Fruit fly (Drosophila melanogaster) whole organism, embryonic: Measurements from ENCODE around the gene CG3224.

Source experiments
- B-H1 ChIP-seq: fragments of 200-800 bp; sonication (Bioruptor generic); IDR thresholded peaks from 3 replicates; pipeline ENCODE4 v1.3.6; 2022; ENCODE audit warnings: missing biosample characterization, missing genetic modification characterization
- BEAF-32 ChIP-seq: fragments of 200-800 bp; sonication (Bioruptor generic); optimal IDR thresholded peaks from 3 replicates; lab custom pipeline; 2017; ENCODE audit warnings: missing biosample characterization, missing genetic modification characterization, mild to moderate bottlenecking, moderate library complexity, missing genetic modification reagents
- Bdp1 ChIP-seq: fragments of 200-800 bp; sonication (Bioruptor generic); optimal IDR thresholded peaks from 3 replicates; lab custom pipeline; 2016; ENCODE audit warnings: missing biosample characterization, missing genetic modification characterization
- CG11504 ChIP-seq: fragments of 200-800 bp; sonication (Bioruptor generic); optimal IDR thresholded peaks from 3 replicates; lab custom pipeline; 2019; ENCODE audit warnings: missing biosample characterization, mild to moderate bottlenecking, missing genetic modification characterization, moderate library complexity
- CG12391 ChIP-seq: fragments of 200-800 bp; sonication (Bioruptor generic); optimal IDR thresholded peaks from 3 replicates; lab custom pipeline; 2018; ENCODE audit warnings: missing biosample characterization, mild to moderate bottlenecking, missing genetic modification characterization, moderate library complexity
- CG12744 ChIP-seq: fragments of 200-800 bp; sonication (Bioruptor generic); optimal IDR thresholded peaks from 2 replicates; lab custom pipeline; 2016; ENCODE audit warnings: missing biosample characterization, missing genetic modification characterization
- CG12942 ChIP-seq: fragments of 200-800 bp; sonication (Bioruptor generic); optimal IDR thresholded peaks from 3 replicates; lab custom pipeline; 2016; ENCODE audit warnings: missing biosample characterization, missing genetic modification characterization
- CG14710 ChIP-seq: fragments of 200-800 bp; sonication (Bioruptor generic); optimal IDR thresholded peaks from 3 replicates; lab custom pipeline; 2019; ENCODE audit warnings: missing biosample characterization, mild to moderate bottlenecking, missing genetic modification characterization, moderate library complexity
- CG15696 ChIP-seq: fragments of 200-800 bp; sonication (Bioruptor generic); optimal IDR thresholded peaks from 2 replicates; lab custom pipeline; 2019; ENCODE audit warnings: missing biosample characterization, mild to moderate bottlenecking, missing genetic modification characterization, moderate library complexity
- CG17802 ChIP-seq: fragments of 200-800 bp; sonication (Bioruptor generic); optimal IDR thresholded peaks from 2 replicates; lab custom pipeline; 2018; ENCODE audit warnings: missing biosample characterization, mild to moderate bottlenecking, missing genetic modification characterization, moderate library complexity
- CG1792 ChIP-seq: fragments of 200-800 bp; sonication (Bioruptor generic); optimal IDR thresholded peaks from 2 replicates; lab custom pipeline; 2016; ENCODE audit warnings: missing biosample characterization, missing genetic modification characterization
- CG2116 ChIP-seq: fragments of 200-800 bp; sonication (Bioruptor generic); optimal IDR thresholded peaks from 3 replicates; lab custom pipeline; 2018; ENCODE audit warnings: missing biosample characterization, mild to moderate bottlenecking, missing genetic modification characterization
- CG3065 ChIP-seq: fragments of 200-800 bp; sonication (Bioruptor generic); optimal IDR thresholded peaks from 2 replicates; lab custom pipeline; 2016; ENCODE audit warnings: missing biosample characterization, missing genetic modification characterization
- CG31388 ChIP-seq: fragments of 200-800 bp; sonication (Bioruptor generic); optimal IDR thresholded peaks from 2 replicates; lab custom pipeline; 2016; ENCODE audit warnings: missing biosample characterization, missing genetic modification characterization
- CG32772 ChIP-seq: fragments of 200-800 bp; sonication (Bioruptor generic); IDR thresholded peaks from 2 replicates; pipeline ENCODE4 v1.3.6; 2022; ENCODE audit warnings: missing biosample characterization, missing genetic modification characterization
- CG4820 ChIP-seq: fragments of 200-800 bp; sonication (Bioruptor generic); optimal IDR thresholded peaks from 3 replicates; lab custom pipeline; 2016; ENCODE audit warnings: missing biosample characterization, missing genetic modification characterization
- CG5953 ChIP-seq: fragments of 200-800 bp; sonication (Bioruptor generic); IDR thresholded peaks from 2 replicates; pipeline ENCODE4 v1.3.6; 2022; ENCODE audit warnings: missing biosample characterization, missing genetic modification characterization
- CG6254 ChIP-seq: fragments of 200-800 bp; sonication (Bioruptor generic); optimal IDR thresholded peaks from 3 replicates; lab custom pipeline; 2017; ENCODE audit warnings: mild to moderate bottlenecking, missing biosample characterization, missing genetic modification reagents, missing genetic modification characterization
- CG6683 ChIP-seq: fragments of 200-800 bp; sonication (Bioruptor generic); optimal IDR thresholded peaks from 2 replicates; lab custom pipeline; 2017; ENCODE audit warnings: missing biosample characterization, mild to moderate bottlenecking, missing genetic modification characterization, missing genetic modification reagents
- CG6854 ChIP-seq: fragments of 200-800 bp; sonication (Bioruptor generic); optimal IDR thresholded peaks from 3 replicates; lab custom pipeline; 2017; ENCODE audit warnings: missing biosample characterization, mild to moderate bottlenecking, missing genetic modification characterization
- CG7839 ChIP-seq: fragments of 200-800 bp; sonication (Bioruptor generic); optimal IDR thresholded peaks from 3 replicates; lab custom pipeline; 2018; ENCODE audit warnings: missing biosample characterization, mild to moderate bottlenecking, missing genetic modification characterization, moderate library complexity
- CG8290 ChIP-seq, 3 experiments: fragments of 200-800 bp; sonication (Bioruptor generic); optimal IDR thresholded peaks; 2 replicates each; lab custom pipeline; 2016 to 2019; ENCODE audit warnings: missing biosample characterization in 3 of 3, missing genetic modification characterization in 3 of 3, mild to moderate bottlenecking in 2 of 3, moderate library complexity in 1 of 3
- CG8944 ChIP-seq: fragments of 200-800 bp; sonication (Bioruptor generic); optimal IDR thresholded peaks from 3 replicates; lab custom pipeline; 2016; ENCODE audit warnings: missing biosample characterization, missing genetic modification characterization
- Chrac-16 ChIP-seq: fragments of 200-800 bp; sonication (Bioruptor generic); optimal IDR thresholded peaks from 3 replicates; lab custom pipeline; 2016; ENCODE audit warnings: missing biosample characterization, missing genetic modification characterization
- Dbx ChIP-seq: fragments of 200-800 bp; sonication (Bioruptor generic); IDR thresholded peaks from 3 replicates; pipeline ENCODE4 v1.3.6; 2022; ENCODE audit warnings: missing biosample characterization, missing genetic modification characterization
- Dek ChIP-seq: fragments of 200-800 bp; sonication (Bioruptor generic); optimal IDR thresholded peaks from 3 replicates; lab custom pipeline; 2019; ENCODE audit warnings: missing biosample characterization, mild to moderate bottlenecking, missing genetic modification characterization, moderate library complexity
- Doc2 ChIP-seq: fragments of 200-800 bp; sonication (Bioruptor generic); IDR thresholded peaks from 2 replicates; pipeline ENCODE4 v1.3.6; 2022; ENCODE audit warnings: missing biosample characterization, missing genetic modification characterization
- Fer2 ChIP-seq: fragments of 200-800 bp; sonication (Bioruptor generic); optimal IDR thresholded peaks from 2 replicates; lab custom pipeline; 2018; ENCODE audit warnings: missing biosample characterization, mild to moderate bottlenecking, missing genetic modification characterization, moderate library complexity
- Gsc ChIP-seq: fragments of 200-800 bp; sonication (Bioruptor generic); IDR thresholded peaks from 2 replicates; pipeline ENCODE4 v1.3.6; 2022; ENCODE audit warnings: missing biosample characterization, missing genetic modification characterization
- H2.0 ChIP-seq: fragments of 200-800 bp; sonication (Bioruptor generic); IDR thresholded peaks from 2 replicates; pipeline ENCODE4 v1.3.6; 2022; ENCODE audit warnings: missing biosample characterization, missing genetic modification characterization
- HHEX ChIP-seq: fragments of 200-800 bp; sonication (Bioruptor generic); optimal IDR thresholded peaks from 3 replicates; lab custom pipeline; 2017; ENCODE audit warnings: missing biosample characterization, mild to moderate bottlenecking, missing genetic modification characterization, missing genetic modification reagents
- Hsf ChIP-seq: fragments of 200-800 bp; sonication (Bioruptor generic); optimal IDR thresholded peaks from 3 replicates; lab custom pipeline; 2016; ENCODE audit warnings: missing biosample characterization, missing genetic modification characterization
- MTF-1 ChIP-seq: fragments of 200-800 bp; sonication (Bioruptor generic); optimal IDR thresholded peaks from 2 replicates; lab custom pipeline; 2018; ENCODE audit warnings: missing biosample characterization, mild to moderate bottlenecking, missing genetic modification characterization, borderline replicate concordance
- Pdp1 ChIP-seq, 2 experiments: fragments of 200-800 bp; sonication (Bioruptor generic); optimal IDR thresholded peaks; 3 replicates each; lab custom pipeline; 2016; ENCODE audit warnings: missing biosample characterization in 2 of 2, missing genetic modification characterization in 2 of 2, mild to moderate bottlenecking in 1 of 2, moderate library complexity in 1 of 2
- Xbp1 ChIP-seq: fragments of 200-800 bp; sonication (Bioruptor generic); optimal IDR thresholded peaks from 3 replicates; lab custom pipeline; 2016; ENCODE audit warnings: missing biosample characterization, mild to moderate bottlenecking, missing genetic modification characterization
- aop ChIP-seq: fragments of 200-800 bp; sonication (Bioruptor generic); IDR thresholded peaks from 2 replicates; pipeline ENCODE4 v1.3.6; 2022; ENCODE audit warnings: missing biosample characterization, missing genetic modification characterization
- chinmo ChIP-seq: fragments of 200-800 bp; sonication (Bioruptor generic); IDR thresholded peaks from 4 replicates; pipeline ENCODE4 v1.3.6; 2022; ENCODE audit warnings: missing biosample characterization, missing genetic modification characterization; ENCODE audit not compliant: partially characterized antibody
- chm ChIP-seq: fragments of 200-800 bp; sonication (Bioruptor generic); IDR thresholded peaks from 2 replicates; pipeline ENCODE4 v1.3.6; 2022; ENCODE audit warnings: missing biosample characterization, missing genetic modification characterization
- cwo ChIP-seq: fragments of 200-800 bp; sonication (Bioruptor generic); optimal IDR thresholded peaks from 3 replicates; lab custom pipeline; 2017; ENCODE audit warnings: missing biosample characterization, missing genetic modification characterization, mild to moderate bottlenecking, moderate library complexity, missing genetic modification reagents
- ewg ChIP-seq: fragments of 200-800 bp; sonication (Bioruptor generic); optimal IDR thresholded peaks from 3 replicates; lab custom pipeline; 2017; ENCODE audit warnings: mild to moderate bottlenecking, missing biosample characterization, missing genetic modification reagents, missing genetic modification characterization
- gce ChIP-seq: fragments of 200-800 bp; sonication (Bioruptor generic); IDR thresholded peaks from 3 replicates; pipeline ENCODE4 v1.3.6; 2022; ENCODE audit warnings: missing biosample characterization, missing genetic modification characterization
- grn ChIP-seq: fragments of 200-800 bp; sonication (Bioruptor generic); optimal IDR thresholded peaks from 3 replicates; lab custom pipeline; 2017; ENCODE audit warnings: missing biosample characterization, missing genetic modification characterization
- pnt ChIP-seq: fragments of 200-800 bp; sonication (Bioruptor generic); optimal IDR thresholded peaks from 3 replicates; lab custom pipeline; 2016; ENCODE audit warnings: missing biosample characterization, missing genetic modification characterization
- pum ChIP-seq: fragments of 200-800 bp; sonication (Bioruptor generic); optimal IDR thresholded peaks from 2 replicates; lab custom pipeline; 2016; ENCODE audit warnings: missing biosample characterization, missing genetic modification characterization
- salm ChIP-seq: fragments of 200-800 bp; sonication (Bioruptor generic); optimal IDR thresholded peaks from 2 replicates; lab custom pipeline; 2018; ENCODE audit warnings: missing biosample characterization, mild to moderate bottlenecking, missing genetic modification characterization
- seq ChIP-seq: fragments of 200-800 bp; sonication (Bioruptor generic); IDR thresholded peaks from 2 replicates; pipeline ENCODE4 v1.3.6; 2022; ENCODE audit warnings: missing biosample characterization, missing genetic modification characterization
- slou ChIP-seq: fragments of 200-800 bp; sonication (Bioruptor generic); optimal IDR thresholded peaks from 3 replicates; lab custom pipeline; 2016; ENCODE audit warnings: missing biosample characterization, missing genetic modification characterization
- vvl ChIP-seq: fragments of 200-800 bp; sonication (Bioruptor generic); IDR thresholded peaks from 2 replicates; pipeline ENCODE4 v1.3.6; 2022; ENCODE audit warnings: missing biosample characterization, missing genetic modification characterization

Gene CG3224

dm6 chrX:6678635-6679501 is 17.6 kb upstream of the CG3224 start, which contains the start of gene ND-ASHI (continued):
- TF ChIP-seq seq (GFP tag; lab: Robert Waterston, UW) (peak; percentile 95), CG2116 (GFP tag; lab: Kevin White, UChicago) (peak; percentile 60), slou (GFP tag; lab: Kevin White, UChicago) (peak; percentile 87), CG6683 (GFP tag; lab: Kevin White, UChicago) (peak; percentile 88), CG7839 (tag; lab: Kevin White, UChicago) (peak; percentile 97), pum (GFP tag; lab: Kevin White, UChicago) (peak; percentile 80), CG12942 (peak; percentile 87), CG8290 (GFP tag; optimal IDR thresholded peaks at IDR 0.05; lab: Kevin White, UChicago) (peak; percentile 69), CG8290 (tag; optimal IDR thresholded peaks at IDR 0.05; lab: Kevin White, UChicago) (peak in 1 of 2 experiments; percentile 99), HHEX (peak; percentile 96), Pdp1 (GFP tag; optimal IDR thresholded peaks at IDR 0.05; lab: Kevin White, UChicago) (peak; percentile 95), grn (GFP tag; lab: Kevin White, UChicago) (peak; percentile 22), MTF-1 (peak; percentile 89), CG11504 (tag; lab: Kevin White, UChicago) (peak; percentile 92), CG4820 (GFP tag; lab: Kevin White, UChicago) (peak; percentile 93), Doc2 (GFP tag; lab: Robert Waterston, UW) (peak; percentile 79), Hsf (GFP tag; lab: Kevin White, UChicago) (peak; percentile 95), CG8944 (GFP tag; lab: Kevin White, UChicago) (peak; percentile 83), chinmo (GFP tag; lab: Robert Waterston, UW) (0 out of 4 replicates have a peak, but pooled peaks have one; percentile 4), CG32772 (peak; percentile 94), CG12391 (tag; lab: Kevin White, UChicago) (peak; percentile 93), CG17802 (peak; percentile 74), CG6854 (GFP tag; lab: Kevin White, UChicago) (peak; percentile 94), aop (peak; percentile 54; the same call in 1 of the 2 replicates), cwo (GFP tag; lab: Kevin White, UChicago) (peak; percentile 94), CG3065 (GFP tag; lab: Kevin White, UChicago) (peak; percentile 82), CG5953 (peak; percentile 91), CG6254 (GFP tag; lab: Kevin White, UChicago) (peak; percentile 90), Dek (peak; percentile 94), CG15696 (peak; percentile 75), ewg (peak; percentile 75), H2.0 (GFP tag; lab: Robert Waterston, UW) (peak; percentile 93), Chrac-16 (GFP tag; lab: Kevin White, UChicago) (peak; percentile 94), Dbx (GFP tag; lab: Robert Waterston, UW) (peak; percentile 98), salm (peak; percentile 84), Gsc (GFP tag; lab: Robert Waterston, UW) (peak; percentile 84), Xbp1 (GFP tag; lab: Kevin White, UChicago) (peak; percentile 94), Bdp1 (peak; percentile 83), CG1792 (GFP tag; lab: Kevin White, UChicago) (peak; percentile 88), CG31388 (peak; percentile 79), gce (GFP tag; lab: Robert Waterston, UW) (peak; percentile 93), Fer2 (peak; percentile 89), B-H1 (GFP tag; lab: Robert Waterston, UW) (peak; percentile 91), vvl (GFP tag; lab: Robert Waterston, UW) (peak; percentile 99), CG12744 (peak; percentile 90), chm (GFP tag; lab: Robert Waterston, UW) (peak; percentile 96), BEAF-32 (GFP tag; lab: Kevin White, UChicago) (no peak), pnt (GFP tag; lab: Kevin White, UChicago) (peak; percentile 88), CG14710 (tag; lab: Kevin White, UChicago) (peak; percentile 79)
